Worm (Caenorhabditis elegans) whole organism, L2 larva: Measurements from ENCODE around the gene syx-2.
A peak's percentile ranks its signal among the peaks of the same experiment; 100 is the strongest.

Source experiments
- C34F6.9 ChIP-seq: fragments of 150-350 bp; optimal IDR thresholded peaks from 2 replicates; lab custom pipeline; 2014; ENCODE audit warnings: missing biosample characterization, missing genetic modification characterization
- F13H6.1 ChIP-seq: sonication (generic microtip); optimal IDR thresholded peaks from 2 replicates; lab custom pipeline; 2016; ENCODE audit warnings: missing genetic modification characterization, missing compliant biosample characterization
- R02D3.7 ChIP-seq: fragments of 150-350 bp; optimal IDR thresholded peaks from 2 replicates; lab custom pipeline; 2014; ENCODE audit warnings: missing biosample characterization, missing genetic modification characterization
- Y55F3AM.14 ChIP-seq: fragments of 200-800 bp; sonication (Bioruptor generic); optimal IDR thresholded peaks from 2 replicates; lab custom pipeline; 2018; ENCODE audit warnings: mild to moderate bottlenecking, missing genetic modification characterization, missing compliant biosample characterization
- alr-1 ChIP-seq: fragments of 150-350 bp; optimal IDR thresholded peaks from 2 replicates; lab custom pipeline; 2014; ENCODE audit warnings: missing biosample characterization, missing genetic modification characterization
- aly-2 ChIP-seq: fragments of 150-350 bp; optimal IDR thresholded peaks from 2 replicates; lab custom pipeline; 2014; ENCODE audit warnings: missing biosample characterization, missing genetic modification characterization
- ama-1 ChIP-seq: fragments of 150-350 bp; optimal IDR thresholded peaks from 2 replicates; lab custom pipeline; 2018; ENCODE audit warnings: inconsistent platforms
- blmp-1 ChIP-seq: sonication (generic microtip); optimal IDR thresholded peaks from 2 replicates; lab custom pipeline; 2017; ENCODE audit warnings: missing genetic modification characterization, mild to moderate bottlenecking, missing compliant biosample characterization, antibody characterized with exemption, moderate library complexity; ENCODE audit not compliant: insufficient read depth
- ceh-16 ChIP-seq: fragments of 150-350 bp; optimal IDR thresholded peaks from 2 replicates; lab custom pipeline; 2014; ENCODE audit warnings: missing biosample characterization, missing genetic modification characterization
- ceh-82 ChIP-seq: fragments of 150-350 bp; optimal IDR thresholded peaks from 2 replicates; lab custom pipeline; 2014; ENCODE audit warnings: missing biosample characterization, missing genetic modification characterization
- crh-2 ChIP-seq: sonication (generic microtip); optimal IDR thresholded peaks from 2 replicates; lab custom pipeline; 2017; ENCODE audit warnings: missing biosample characterization, missing genetic modification characterization
- dmd-4 ChIP-seq: sonication (generic microtip); optimal IDR thresholded peaks from 2 replicates; lab custom pipeline; 2017; ENCODE audit warnings: missing biosample characterization, missing genetic modification characterization
- egl-27 ChIP-seq: sonication (generic microtip); optimal IDR thresholded peaks from 3 replicates; lab custom pipeline; 2017; ENCODE audit warnings: missing biosample characterization, missing genetic modification reagents, missing genetic modification characterization
- elt-1 ChIP-seq: fragments of 150-350 bp; optimal IDR thresholded peaks from 2 replicates; lab custom pipeline; 2014; ENCODE audit warnings: missing biosample characterization, missing genetic modification characterization
- elt-3 ChIP-seq: sonication (generic microtip); optimal IDR thresholded peaks from 2 replicates; lab custom pipeline; 2017; ENCODE audit warnings: missing biosample characterization, missing genetic modification characterization
- lin-11 ChIP-seq: fragments of 150-350 bp; sonication (generic microtip); optimal IDR thresholded peaks from 2 replicates; lab custom pipeline; 2014; ENCODE audit warnings: missing biosample characterization, missing genetic modification characterization, inconsistent platforms, mixed read lengths
- lin-13 ChIP-seq: fragments of 150-350 bp; optimal IDR thresholded peaks from 2 replicates; lab custom pipeline; 2014; ENCODE audit warnings: missing biosample characterization, missing genetic modification reagents, missing genetic modification characterization
- lin-39 ChIP-seq: fragments of 150-350 bp; optimal IDR thresholded peaks from 2 replicates; lab custom pipeline; 2014; ENCODE audit warnings: missing biosample characterization, missing genetic modification reagents, missing genetic modification characterization
- lsy-2 ChIP-seq, 2 experiments: fragments of 150-350 bp in 1 of 2; sonication (generic microtip) in 1 of 2; optimal IDR thresholded peaks; 2 replicates each; lab custom pipeline; 2014 to 2017; ENCODE audit warnings: missing biosample characterization in 2 of 2, missing genetic modification characterization in 2 of 2
- mab-5 ChIP-seq: fragments of 150-350 bp; optimal IDR thresholded peaks from 2 replicates; lab custom pipeline; 2014; ENCODE audit warnings: missing biosample characterization, missing genetic modification characterization
- mbf-1 ChIP-seq: sonication (generic microtip); optimal IDR thresholded peaks from 2 replicates; lab custom pipeline; 2017; ENCODE audit warnings: missing biosample characterization, missing genetic modification characterization
- mdl-1 ChIP-seq, 2 experiments: fragments of 150-350 bp in 1 of 2; sonication (generic microtip) in 1 of 2; optimal IDR thresholded peaks; 2 replicates each; lab custom pipeline; 2017; ENCODE audit warnings: missing biosample characterization in 2 of 2, missing genetic modification characterization in 2 of 2
- nhr-10 ChIP-seq: sonication (generic microtip); optimal IDR thresholded peaks from 2 replicates; lab custom pipeline; 2017; ENCODE audit warnings: missing biosample characterization, missing genetic modification characterization
- nhr-11 ChIP-seq: fragments of 150-350 bp; optimal IDR thresholded peaks from 2 replicates; lab custom pipeline; 2014; ENCODE audit warnings: missing biosample characterization, missing genetic modification characterization
- nhr-12 ChIP-seq: fragments of 150-350 bp; optimal IDR thresholded peaks from 2 replicates; lab custom pipeline; 2014; ENCODE audit warnings: missing biosample characterization, missing genetic modification characterization
- nhr-129 ChIP-seq: fragments of 150-350 bp; optimal IDR thresholded peaks from 2 replicates; lab custom pipeline; 2014; ENCODE audit warnings: missing biosample characterization, missing genetic modification characterization
- nhr-21 ChIP-seq: fragments of 150-350 bp; optimal IDR thresholded peaks from 2 replicates; lab custom pipeline; 2014; ENCODE audit warnings: missing biosample characterization, missing genetic modification characterization
- nhr-237 ChIP-seq: fragments of 150-350 bp; optimal IDR thresholded peaks from 2 replicates; lab custom pipeline; 2014; ENCODE audit warnings: missing biosample characterization, missing genetic modification characterization
- nhr-25 ChIP-seq: fragments of 150-350 bp; sonication (generic microtip); optimal IDR thresholded peaks from 3 replicates; lab custom pipeline; 2014; ENCODE audit warnings: missing biosample characterization, missing genetic modification characterization
- nhr-6 ChIP-seq: fragments of 150-350 bp; optimal IDR thresholded peaks from 2 replicates; lab custom pipeline; 2014; ENCODE audit warnings: missing biosample characterization, missing genetic modification characterization
- nhr-77 ChIP-seq: fragments of 150-350 bp; optimal IDR thresholded peaks from 2 replicates; lab custom pipeline; 2014; ENCODE audit warnings: missing biosample characterization, missing genetic modification characterization
- peb-1 ChIP-seq: fragments of 150-350 bp; optimal IDR thresholded peaks from 2 replicates; lab custom pipeline; 2014; ENCODE audit warnings: missing biosample characterization, missing genetic modification characterization
- sem-4 ChIP-seq: fragments of 150-350 bp; optimal IDR thresholded peaks from 2 replicates; lab custom pipeline; 2014; ENCODE audit warnings: missing biosample characterization, missing genetic modification reagents, missing genetic modification characterization
- skn-1 ChIP-seq: sonication (generic microtip); optimal IDR thresholded peaks from 2 replicates; lab custom pipeline; 2017; ENCODE audit warnings: missing biosample characterization, missing genetic modification characterization
- sma-3 ChIP-seq: sonication (generic microtip); optimal IDR thresholded peaks from 2 replicates; lab custom pipeline; 2016; ENCODE audit warnings: missing genetic modification reagents, missing genetic modification characterization, missing compliant biosample characterization
- sma-9 ChIP-seq, 2 experiments: fragments of 150-350 bp in 1 of 2; sonication (generic microtip) in 1 of 2; optimal IDR thresholded peaks; 2 replicates each; lab custom pipeline; 2014 to 2016; ENCODE audit warnings: missing genetic modification characterization in 2 of 2, mild to moderate bottlenecking in 1 of 2, missing biosample characterization in 1 of 2, missing compliant biosample characterization in 1 of 2, missing genetic modification reagents in 1 of 2, moderate library complexity in 1 of 2
- snpc-4 ChIP-seq: fragments of 150-350 bp; optimal IDR thresholded peaks from 2 replicates; lab custom pipeline; 2014; ENCODE audit warnings: missing biosample characterization, missing genetic modification characterization
- unc-39 ChIP-seq: fragments of 150-350 bp; optimal IDR thresholded peaks from 2 replicates; lab custom pipeline; 2014; ENCODE audit warnings: missing biosample characterization, missing genetic modification characterization
- unc-55 ChIP-seq: fragments of 150-350 bp; sonication (generic microtip); optimal IDR thresholded peaks from 3 replicates; lab custom pipeline; 2014; ENCODE audit warnings: missing biosample characterization, missing genetic modification reagents, missing genetic modification characterization
- unc-62 ChIP-seq: fragments of 150-350 bp; optimal IDR thresholded peaks from 2 replicates; lab custom pipeline; 2014; ENCODE audit warnings: missing biosample characterization, missing genetic modification reagents, missing genetic modification characterization
- ztf-1 ChIP-seq: fragments of 200-800 bp; sonication (Bioruptor generic); conservative IDR thresholded peaks from 2 replicates; pipeline ENCODE4 v1.3.6; 2022; ENCODE audit warnings: missing genetic modification characterization, missing compliant biosample characterization
- ztf-11 ChIP-seq: sonication (generic microtip); optimal IDR thresholded peaks from 2 replicates; lab custom pipeline; 2017; ENCODE audit warnings: missing biosample characterization, missing genetic modification characterization
- ztf-4 ChIP-seq: fragments of 150-350 bp; optimal IDR thresholded peaks from 2 replicates; lab custom pipeline; 2014; ENCODE audit warnings: missing biosample characterization, missing genetic modification characterization

Gene syx-2

ce11 chrX:13926029-13926428 is 33.9 kb upstream of the syx-2 start, which contains the start of gene meg-2:
Gene meg-2 (minus strand): TSS chrX:13926129.
- TF ChIP-seq ceh-82 (tag; lab: Kevin White, UChicago), result no peak
- TF ChIP-seq nhr-77, result no peak
- no peak for TF ChIP-seq ceh-16 (tag; lab: Kevin White, UChicago)
- TF ChIP-seq peb-1 (tag; lab: Kevin White, UChicago), result no peak
- TF ChIP-seq elt-3 (tag; lab: Kevin White, UChicago), result no peak
- no peak for TF ChIP-seq lin-39 (tag; lab: Kevin White, UChicago)
- TF ChIP-seq unc-39 (tag; lab: Kevin White, UChicago), result no peak
- TF ChIP-seq lsy-2 (tag; optimal IDR thresholded peaks at IDR 0.05; lab: Kevin White, UChicago), result no peak
- TF ChIP-seq alr-1 (tag; lab: Kevin White, UChicago), result no peak
- TF ChIP-seq unc-62 (GFP tag; lab: Kevin White, UChicago), result no peak
- TF ChIP-seq snpc-4 (tag; lab: Kevin White, UChicago), result no peak
- TF ChIP-seq nhr-12, result no peak
- no peak for TF ChIP-seq mab-5 (tag; lab: Kevin White, UChicago)
- no peak for TF ChIP-seq aly-2 (tag; lab: Kevin White, UChicago)
- no peak for TF ChIP-seq nhr-129 (tag; lab: Kevin White, UChicago)
- TF ChIP-seq blmp-1 (tag; lab: Kevin White, UChicago), result no peak

- TF ChIP-seq sem-4 (no peak), elt-3 (tag; lab: Kevin White, UChicago) (no peak), ztf-11 (tag; lab: Kevin White, UChicago) (no peak), ama-1 (lab: Kevin White, UChicago) (no peak), nhr-77 (no peak), mab-5 (tag; lab: Kevin White, UChicago) (no peak), R02D3.7 (tag; lab: Kevin White, UChicago) (no peak), lin-13 (no peak), ceh-16 (tag; lab: Kevin White, UChicago) (no peak), nhr-21 (no peak)
Observed at ce11 chrX:13928532-13928931, 31.4 kb upstream of the syx-2 start.

ce11 chrX:13929534-13929933 is 30.4 kb upstream of the syx-2 start, which contains the start of gene meg-1:
Gene meg-1 (minus strand): TSS chrX:13929634.
- no peak for TF ChIP-seq sma-9 (GFP tag; optimal IDR thresholded peaks at IDR 0.05; lab: Kevin White, UChicago)
- no peak for TF ChIP-seq sma-9 (tag; optimal IDR thresholded peaks at IDR 0.05; lab: Kevin White, UChicago)
- TF ChIP-seq, all 48 proteins: peak for 0

ce11 chrX:13934574-13934973 is 25.4 kb upstream of the syx-2 start, which contains the start of gene elt-3:
Gene elt-3 (plus strand): TSS chrX:13934874.
- TF ChIP-seq nhr-237 (tag; lab: Kevin White, UChicago) (no peak), nhr-11 (tag; lab: Kevin White, UChicago) (no peak), lin-13 (no peak), C34F6.9 (tag; lab: Kevin White, UChicago) (no peak), lin-11 (tag; lab: Kevin White, UChicago) (no peak), unc-55 (GFP tag; lab: Kevin White, UChicago) (no peak)

- TF ChIP-seq nhr-21, result peak; percentile 63
- no peak for TF ChIP-seq nhr-237 (tag; lab: Kevin White, UChicago)
- no peak for TF ChIP-seq ztf-11 (tag; lab: Kevin White, UChicago)
- TF ChIP-seq ztf-4 (tag; lab: Kevin White, UChicago), result no peak
- TF ChIP-seq ceh-82 (tag; lab: Kevin White, UChicago), result no peak
- TF ChIP-seq lin-13, result no peak
- no peak for TF ChIP-seq skn-1 (tag; lab: Kevin White, UChicago)
- TF ChIP-seq aly-2 (tag; lab: Kevin White, UChicago), result no peak
- TF ChIP-seq unc-55 (GFP tag; lab: Kevin White, UChicago), result no peak
- no peak for TF ChIP-seq elt-1
- TF ChIP-seq blmp-1 (tag; lab: Kevin White, UChicago), result peak; percentile 79
- TF ChIP-seq nhr-77, result no peak
- no peak for TF ChIP-seq nhr-6 (tag; lab: Kevin White, UChicago)
- TF ChIP-seq ztf-1, result no peak
- no peak for TF ChIP-seq dmd-4 (tag; lab: Kevin White, UChicago)
- peak; percentile 22 for TF ChIP-seq sma-9 (GFP tag; optimal IDR thresholded peaks at IDR 0.05; lab: Kevin White, UChicago)
- TF ChIP-seq sma-9 (tag; optimal IDR thresholded peaks at IDR 0.05; lab: Kevin White, UChicago), result no peak
- peak; percentile 51 for TF ChIP-seq ceh-16 (tag; lab: Kevin White, UChicago)
- no peak for TF ChIP-seq mab-5 (tag; lab: Kevin White, UChicago)
- TF ChIP-seq nhr-10 (tag; lab: Kevin White, UChicago), result no peak
- no peak for TF ChIP-seq F13H6.1 (tag; lab: Kevin White, UChicago)
- no peak for TF ChIP-seq R02D3.7 (tag; lab: Kevin White, UChicago)
- TF ChIP-seq egl-27 (tag; lab: Kevin White, UChicago), result no peak
- TF ChIP-seq C34F6.9 (tag; lab: Kevin White, UChicago), result no peak
- peak; percentile 20 for TF ChIP-seq nhr-25
- no peak for TF ChIP-seq nhr-11 (tag; lab: Kevin White, UChicago)
- TF ChIP-seq nhr-129 (tag; lab: Kevin White, UChicago), result peak; percentile 16
- TF ChIP-seq sma-3 (GFP tag; lab: Kevin White, UChicago), result peak; percentile 32
- peak; percentile 46 for TF ChIP-seq crh-2 (tag; lab: Kevin White, UChicago)
- TF ChIP-seq mdl-1 (tag; optimal IDR thresholded peaks at IDR 0.05; lab: Kevin White, UChicago), result no peak
- TF ChIP-seq nhr-12, result no peak
- no peak for TF ChIP-seq mbf-1
- TF ChIP-seq Y55F3AM.14 (GFP tag; lab: Kevin White, UChicago), result no peak
Observed at ce11 chrX:13936719-13937118, 23.2 kb upstream of the syx-2 start.
